Worm (Caenorhabditis elegans): ENCODE results near the gene C04G6.13.

The C04G6.13 gene

ce11 chrII:5136296-5136767, 42.3 kb downstream of the C04G6.13 start, which contains the start of gene F58A6.2:
Gene F58A6.2 (plus strand): TSS chrII:5136717.
- TF ChIP-seq ztf-29 (GFP tag; IDR thresholded peaks at IDR 0.05) (no peak), T22C8.4 (GFP tag; IDR thresholded peaks at IDR 0.05) (no peak), cog-1 (tag; optimal IDR thresholded peaks at IDR 0.05) (no peak), med-1 (GFP tag; optimal IDR thresholded peaks at IDR 0.05; ENCODE audit: insufficient read depth) (no peak), flt-1 (GFP tag; IDR thresholded peaks at IDR 0.05) (no peak), ref-1 (GFP tag; conservative IDR thresholded peaks at IDR 0.05) (no peak), klf-2 (GFP tag; conservative IDR thresholded peaks at IDR 0.05) (no peak)

ce11 chrII:5141945-5142514, 48.0 kb downstream of the C04G6.13 start, which contains the start of gene nas-29:
Gene nas-29 (minus strand): TSS chrII:5142036.
- no peak for TF ChIP-seq cog-1 (tag; optimal IDR thresholded peaks at IDR 0.05)
- no peak for TF ChIP-seq klf-2 (GFP tag; conservative IDR thresholded peaks at IDR 0.05)
- no peak for TF ChIP-seq ztf-29 (GFP tag; IDR thresholded peaks at IDR 0.05)
- no peak for TF ChIP-seq ztf-23 (GFP tag; IDR thresholded peaks at IDR 0.05)
- no peak for TF ChIP-seq med-1 (GFP tag; optimal IDR thresholded peaks at IDR 0.05; ENCODE audit: insufficient read depth)
- TF ChIP-seq ref-1 (GFP tag; conservative IDR thresholded peaks at IDR 0.05): no peak
- no peak for TF ChIP-seq tab-1 (GFP tag; IDR thresholded peaks at IDR 0.05)
- no peak for TF ChIP-seq flt-1 (GFP tag; IDR thresholded peaks at IDR 0.05)

- TF ChIP-seq ztf-23 (GFP tag; IDR thresholded peaks at IDR 0.05) (no peak), ztf-29 (GFP tag; IDR thresholded peaks at IDR 0.05) (no peak), klf-2 (GFP tag; conservative IDR thresholded peaks at IDR 0.05) (no peak)
These were observed 48.6 kb downstream of the C04G6.13 start, which contains the start of gene F58A6.1 for ce11 chrII:5142619-5143018. Gene F58A6.1 (plus strand): TSS chrII:5142919.
